Fruit fly (Drosophila melanogaster) Kc167 (cell line): ENCODE results near the gene CG42750.

Experiments
- Sin3A ChIP-seq: fragments of >200 bp; optimal IDR thresholded peaks from 2 replicates; lab custom pipeline; 2018; ENCODE audit warnings: missing external identifiers
- h ChIP-seq: fragments of >200 bp; optimal IDR thresholded peaks from 3 replicates; lab custom pipeline; 2018; ENCODE audit warnings: missing external identifiers
- insv ChIP-seq: fragments of >200 bp; optimal IDR thresholded peaks from 3 replicates; lab custom pipeline; 2018; ENCODE audit warnings: missing external identifiers
- psq ChIP-seq: fragments of >200 bp; optimal IDR thresholded peaks from 2 replicates; lab custom pipeline; 2017; ENCODE audit warnings: missing external identifiers

dm6 chr2L:18137591-18138247, 137.9 kb downstream of the CG42750 start, which contains the start of gene kel:
- TF ChIP-seq h (lab: Kevin White, UChicago) = no peak
- no peak for TF ChIP-seq insv (lab: Kevin White, UChicago)
- no peak for TF ChIP-seq Sin3A (lab: Kevin White, UChicago)
- TF ChIP-seq psq (lab: Kevin White, UChicago) = no peak
